Worm (Caenorhabditis elegans): ENCODE results near the gene K04A8.20.
A peak's percentile ranks its signal among the peaks of the same experiment; 100 is the strongest.

K04A8.20 gene

DNA sequence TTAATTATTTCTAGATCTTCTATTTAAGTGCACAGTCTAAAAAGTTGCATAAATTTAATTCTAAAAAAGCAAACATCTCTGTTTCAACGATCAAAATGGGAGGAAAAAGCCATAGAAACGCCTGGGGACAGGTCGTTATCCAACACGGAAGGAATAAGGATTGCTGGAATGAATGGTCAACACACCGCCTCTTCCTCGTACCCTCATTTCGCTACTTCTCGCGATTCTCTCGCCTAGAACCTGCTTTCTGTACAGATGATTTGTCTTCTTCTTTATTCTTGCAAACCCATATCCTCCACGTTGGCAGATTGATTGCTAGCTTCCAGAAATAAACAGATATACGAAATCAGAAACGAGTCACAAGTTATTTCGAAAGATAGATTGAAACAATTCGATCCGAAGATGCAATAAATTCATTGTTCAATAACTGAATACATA, 34.3 kb upstream of the K04A8.20 start, which contains the start of gene dpy-11 (continued):
- TF ChIP-seq set-16 (GFP tag; IDR thresholded peaks at IDR 0.05) (no peak), aha-1 (tag) (peak; percentile 98), pha-4 (GFP tag; IDR thresholded peaks at IDR 0.05) (no peak), pha-4 (tag; optimal IDR thresholded peaks at IDR 0.05) (no peak), zip-2 (tag; optimal IDR thresholded peaks at IDR 0.05) (no peak), ceh-32 (tag; optimal IDR thresholded peaks at IDR 0.05; ENCODE audit: poor library complexity) (no peak), nhr-28 (tag; optimal IDR thresholded peaks at IDR 0.05) (peak; percentile 36), dmd-8 (GFP tag; IDR thresholded peaks at IDR 0.05) (no peak), ztf-11 (tag; optimal IDR thresholded peaks at IDR 0.05) (no peak), unc-62 (GFP tag; optimal IDR thresholded peaks at IDR 0.05 in 1 of 2) (no peak), unc-62 (tag; optimal IDR thresholded peaks at IDR 0.05) (no peak), spr-3 (GFP tag; optimal IDR thresholded peaks at IDR 0.05) (peak; percentile 12), duxl-1 (tag; optimal IDR thresholded peaks at IDR 0.05; ENCODE audit: poor library complexity) (peak; percentile 71), saeg-2 (GFP tag; IDR thresholded peaks at IDR 0.05) (no peak), attf-4 (tag; optimal IDR thresholded peaks at IDR 0.05) (no peak), arid-1 (GFP tag; conservative IDR thresholded peaks at IDR 0.05) (no peak), daf-19 (GFP tag; conservative IDR thresholded peaks at IDR 0.05) (no peak), ama-1 (optimal IDR thresholded peaks at IDR 0.05) (peak; percentile 98), ZK337.2 (GFP tag; IDR thresholded peaks at IDR 0.05) (peak; percentile 35; the same call in 1 of the 2 replicates), spr-1 (tag; optimal IDR thresholded peaks at IDR 0.05) (peak; percentile 53), egl-27 (tag; optimal IDR thresholded peaks at IDR 0.05) (no peak), hmg-1.1 (GFP tag; IDR thresholded peaks at IDR 0.05) (peak; percentile 45)

DNA sequence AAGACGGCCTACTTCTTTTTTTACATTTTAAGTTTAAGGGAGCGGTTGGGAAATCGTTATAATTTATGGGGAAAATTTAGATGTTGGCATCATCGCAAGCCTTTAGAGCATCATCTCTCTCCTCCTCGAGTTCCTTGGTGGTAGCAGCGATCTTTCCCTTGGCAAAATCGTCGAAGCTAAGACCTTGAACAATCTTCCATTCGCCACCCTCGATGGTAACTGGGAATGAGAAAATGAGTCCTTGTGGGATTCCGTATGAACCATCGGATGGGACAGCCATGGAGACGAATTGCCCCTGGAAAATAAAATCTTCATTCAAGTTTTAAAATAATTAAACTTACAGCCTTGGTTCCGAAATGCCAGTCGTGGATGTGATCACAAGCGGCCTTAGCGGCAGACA, 33.9 kb upstream of the K04A8.20 start:
- TF ChIP-seq dmd-6 (GFP tag; IDR thresholded peaks at IDR 0.05): peak; percentile 12; the same call in 1 of the 2 replicates
- no peak for TF ChIP-seq Y48G9A.11 (GFP tag; IDR thresholded peaks at IDR 0.05)
- 0 out of 2 replicates have a peak, but pooled peaks have one; percentile 2 for TF ChIP-seq madf-9 (GFP tag; conservative IDR thresholded peaks at IDR 0.05)
- no peak for TF ChIP-seq fos-1 (tag; optimal IDR thresholded peaks at IDR 0.05)

DNA sequence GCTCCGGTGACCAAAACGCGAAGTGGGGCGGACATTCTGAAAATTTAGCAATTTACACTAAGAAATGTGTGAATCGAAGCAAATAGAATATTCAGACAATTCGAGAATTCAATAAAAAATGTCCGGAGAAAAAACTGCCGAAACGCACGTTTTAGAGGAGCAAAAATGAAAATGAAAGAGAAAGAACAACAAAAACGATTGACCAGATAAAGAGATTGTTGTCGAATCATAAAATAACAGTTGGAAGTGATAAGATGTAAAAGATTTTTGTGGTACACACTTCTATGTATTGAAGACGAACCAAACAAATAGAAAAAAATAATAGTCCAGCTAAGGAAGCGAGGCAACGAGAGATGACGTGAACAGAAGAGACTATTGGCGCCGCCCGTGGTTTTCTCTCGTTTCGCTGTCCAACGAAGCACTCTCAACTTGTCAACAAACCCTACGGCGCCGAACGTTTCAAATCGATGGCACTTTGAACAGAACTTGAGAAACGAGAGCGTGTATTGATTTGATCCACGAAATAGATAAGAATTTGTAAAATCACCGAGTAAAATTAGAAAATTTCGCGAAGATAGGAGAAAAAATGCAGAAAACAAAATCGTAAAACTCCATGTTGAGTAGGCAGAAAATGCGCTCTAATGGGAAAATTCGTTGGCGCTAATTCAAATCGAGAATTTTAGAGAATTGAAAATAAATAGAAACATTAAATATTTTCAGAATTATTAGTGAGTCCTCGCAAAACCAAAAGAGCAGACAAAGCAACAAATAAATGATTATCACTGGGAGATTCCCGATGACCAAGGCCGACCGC, 32.5 kb upstream of the K04A8.20 start, which contains the start of gene mdh-1:
Gene mdh-1 (minus strand): TSS at position 36 of the 814 bp plus-strand sequence.
- TF ChIP-seq sdz-12 (GFP tag; optimal IDR thresholded peaks at IDR 0.05) (no peak), aha-1 (tag) (peak; percentile 92), ceh-28 (tag; optimal IDR thresholded peaks at IDR 0.05) (peak; percentile 14), nhr-28 (tag; optimal IDR thresholded peaks at IDR 0.05) (peak; percentile 33), dpl-1 (GFP tag; optimal IDR thresholded peaks at IDR 0.05) (peak; percentile 39), zfp-3 (GFP tag; conservative IDR thresholded peaks at IDR 0.05) (peak; percentile 13; the same call in 1 of the 2 replicates), unc-62 (GFP tag; optimal IDR thresholded peaks at IDR 0.05 in 1 of 2) (peak in 1 of 2 experiments; percentile 97), unc-62 (tag; optimal IDR thresholded peaks at IDR 0.05) (no peak), mes-2 (tag; optimal IDR thresholded peaks at IDR 0.05; ENCODE audit: poor library complexity, severe bottlenecking) (peak; percentile 9), hlh-11 (tag; optimal IDR thresholded peaks at IDR 0.05) (no peak), php-3 (GFP tag; IDR thresholded peaks at IDR 0.05) (no peak), madf-9 (GFP tag; conservative IDR thresholded peaks at IDR 0.05) (0 out of 2 replicates have a peak, but pooled peaks have one; percentile 5), lim-7 (GFP tag; IDR thresholded peaks at IDR 0.05) (0 out of 2 replicates have a peak, but pooled peaks have one; percentile 25), lsy-2 (tag; optimal IDR thresholded peaks at IDR 0.05) (no peak), daf-16 (GFP tag; optimal IDR thresholded peaks at IDR 0.05) (no peak), daf-16 (tag; optimal IDR thresholded peaks at IDR 0.05) (peak; percentile 46), T20F7.1 (GFP tag; optimal IDR thresholded peaks at IDR 0.05) (no peak), pqm-1 (tag; optimal IDR thresholded peaks at IDR 0.05) (peak; percentile 10), mep-1 (tag; optimal IDR thresholded peaks at IDR 0.05) (peak; percentile 12), spr-3 (GFP tag; optimal IDR thresholded peaks at IDR 0.05) (no peak)

Data from whole organism, L4 larva.